Worm (Caenorhabditis elegans) whole organism, L4 larva: ENCODE data around the gene fbxa-60.

Experiments
- F10B5.3 ChIP-seq: sonication (generic microtip); optimal IDR thresholded peaks from 2 replicates; lab custom pipeline; 2016; ENCODE audit warnings: mild to moderate bottlenecking, missing genetic modification characterization, missing compliant biosample characterization
- R02D3.7 ChIP-seq: fragments of 150-350 bp; sonication (generic microtip); optimal IDR thresholded peaks from 3 replicates; lab custom pipeline; 2014; ENCODE audit warnings: missing biosample characterization, missing genetic modification characterization
- Y105C5A.15 ChIP-seq: fragments of 200-800 bp; sonication (Bioruptor generic); IDR thresholded peaks from 2 replicates; pipeline ENCODE4 v1.3.6; 2022; ENCODE audit warnings: missing genetic modification characterization, missing compliant biosample characterization
- Y5F2A.4 ChIP-seq: fragments of 200-800 bp; sonication (Bioruptor generic); optimal IDR thresholded peaks from 2 replicates; lab custom pipeline; 2018; ENCODE audit warnings: mild to moderate bottlenecking, missing genetic modification characterization, missing compliant biosample characterization
- Y75B8A.6 ChIP-seq: fragments of 200-800 bp; sonication (Bioruptor generic); IDR thresholded peaks from 2 replicates; pipeline ENCODE4 v1.3.6; 2022; ENCODE audit warnings: missing genetic modification reagents, missing genetic modification characterization, missing compliant biosample characterization
- ZK546.5 ChIP-seq, 2 experiments: sonication (generic microtip); optimal IDR thresholded peaks; 2 replicates each; lab custom pipeline; 2017; ENCODE audit warnings: missing biosample characterization in 2 of 2, missing genetic modification characterization in 2 of 2
- aha-1 ChIP-seq: fragments of 150-350 bp; peaks from one replicate; lab custom pipeline; 2014; ENCODE audit warnings: missing biosample characterization, missing genetic modification characterization
- ama-1 ChIP-seq: fragments of 150-350 bp; optimal IDR thresholded peaks from 2 replicates; lab custom pipeline; 2014; ENCODE audit warnings: inconsistent platforms, mixed read lengths
- ceh-44 ChIP-seq: fragments of 200-800 bp; sonication (Bioruptor generic); IDR thresholded peaks from 2 replicates; pipeline ENCODE4 v1.3.6; 2022; ENCODE audit warnings: missing genetic modification reagents, missing genetic modification characterization, missing compliant biosample characterization
- cey-2 ChIP-seq: sonication (generic microtip); optimal IDR thresholded peaks from 3 replicates; lab custom pipeline; 2017; ENCODE audit warnings: missing genetic modification characterization, mild to moderate bottlenecking, missing compliant biosample characterization, antibody characterized with exemption, borderline replicate concordance; ENCODE audit not compliant: insufficient read depth
- daf-16 ChIP-seq, 3 experiments: sonication (generic microtip); optimal IDR thresholded peaks; 2 replicates each; lab custom pipeline; 2016 to 2017; ENCODE audit warnings: missing genetic modification characterization in 3 of 3, missing genetic modification reagents in 3 of 3, mild to moderate bottlenecking in 2 of 3, missing compliant biosample characterization in 2 of 3, missing biosample characterization in 1 of 3, moderate library complexity in 1 of 3
- dmd-6 ChIP-seq: fragments of 200-800 bp; sonication (Bioruptor generic); IDR thresholded peaks from 2 replicates; pipeline ENCODE4 v1.3.6; 2022; ENCODE audit warnings: missing genetic modification reagents, missing genetic modification characterization, missing compliant biosample characterization
- dve-1 ChIP-seq: sonication (generic microtip); optimal IDR thresholded peaks from 2 replicates; lab custom pipeline; 2017; ENCODE audit warnings: antibody characterized with exemption, mild to moderate bottlenecking, missing genetic modification characterization, missing compliant biosample characterization; ENCODE audit not compliant: insufficient read depth
- egl-27 ChIP-seq: sonication (generic microtip); optimal IDR thresholded peaks from 3 replicates; lab custom pipeline; 2017; ENCODE audit warnings: missing biosample characterization, missing genetic modification reagents, missing genetic modification characterization
- egl-43 ChIP-seq: fragments of 200-800 bp; sonication (Bioruptor generic); IDR thresholded peaks from 2 replicates; pipeline ENCODE4 v1.3.6; 2022; ENCODE audit warnings: missing genetic modification reagents, missing genetic modification characterization, missing compliant biosample characterization
- gei-8 ChIP-seq: fragments of 200-800 bp; sonication (Bioruptor generic); optimal IDR thresholded peaks from 2 replicates; lab custom pipeline; 2018; ENCODE audit warnings: mild to moderate bottlenecking, missing genetic modification characterization, missing compliant biosample characterization
- hif-1 ChIP-seq, 2 experiments: sonication (generic microtip); optimal IDR thresholded peaks; 2 replicates each; lab custom pipeline; 2016 to 2017; ENCODE audit warnings: missing compliant biosample characterization in 2 of 2, missing genetic modification characterization in 2 of 2, missing genetic modification reagents in 2 of 2, missing genotype in 2 of 2, mild to moderate bottlenecking in 1 of 2
- hlh-30 ChIP-seq: sonication (generic microtip); optimal IDR thresholded peaks from 2 replicates; lab custom pipeline; 2017; ENCODE audit warnings: antibody characterized with exemption, mild to moderate bottlenecking, missing genetic modification characterization, missing compliant biosample characterization; ENCODE audit not compliant: insufficient read depth
- jun-1 ChIP-seq: fragments of 150-350 bp; optimal IDR thresholded peaks from 2 replicates; lab custom pipeline; 2014; ENCODE audit warnings: missing biosample characterization, missing genetic modification reagents, missing genetic modification characterization
- lim-7 ChIP-seq: fragments of 200-800 bp; sonication (Bioruptor generic); IDR thresholded peaks from 2 replicates; pipeline ENCODE4 v1.3.6; 2022; ENCODE audit warnings: missing genetic modification characterization, missing compliant biosample characterization
- lin-1 ChIP-seq: fragments of 200-800 bp; sonication (Bioruptor generic); IDR thresholded peaks from 2 replicates; pipeline ENCODE4 v1.3.6; 2022; ENCODE audit warnings: missing genetic modification reagents, missing genetic modification characterization, missing compliant biosample characterization
- lin-15B ChIP-seq: fragments of 150-350 bp; sonication (generic microtip); optimal IDR thresholded peaks from 3 replicates; lab custom pipeline; 2014; ENCODE audit warnings: missing biosample characterization, missing genetic modification characterization
- lin-29 ChIP-seq: fragments of 200-800 bp; sonication (Bioruptor generic); IDR thresholded peaks from 2 replicates; pipeline ENCODE4 v1.3.6; 2022; ENCODE audit warnings: missing genetic modification reagents, missing genetic modification characterization, missing compliant biosample characterization
- lin-38 ChIP-seq: fragments of 200-800 bp; sonication (Bioruptor generic); IDR thresholded peaks from 2 replicates; pipeline ENCODE4 v1.3.6; 2022; ENCODE audit warnings: missing genetic modification reagents, missing genetic modification characterization, missing compliant biosample characterization
- lsy-2 ChIP-seq, 2 experiments: fragments of 150-350 bp in 1 of 2; sonication (generic microtip) in 1 of 2; optimal IDR thresholded peaks; 2 replicates each; lab custom pipeline; 2014 to 2017; ENCODE audit warnings: missing biosample characterization in 2 of 2, missing genetic modification characterization in 2 of 2
- madf-9 ChIP-seq: fragments of 200-800 bp; sonication (Bioruptor generic); conservative IDR thresholded peaks from 2 replicates; pipeline ENCODE4 v1.3.6; 2022; ENCODE audit warnings: missing genetic modification reagents, missing genetic modification characterization, missing compliant biosample characterization
- mep-1 ChIP-seq: fragments of 150-350 bp; sonication (generic microtip); optimal IDR thresholded peaks from 3 replicates; lab custom pipeline; 2014; ENCODE audit warnings: missing biosample characterization, missing genetic modification characterization
- mes-2 ChIP-seq: sonication (generic microtip); optimal IDR thresholded peaks from 2 replicates; lab custom pipeline; 2016; ENCODE audit warnings: missing genotype, mild to moderate bottlenecking, missing genetic modification characterization, missing compliant biosample characterization; ENCODE audit not compliant: poor library complexity, severe bottlenecking
- mxl-2 ChIP-seq: fragments of 200-800 bp; sonication (Bioruptor generic); conservative IDR thresholded peaks from 2 replicates; pipeline ENCODE4 v1.3.6; 2022; ENCODE audit warnings: missing genetic modification reagents, missing genetic modification characterization, missing compliant biosample characterization
- mxl-3 ChIP-seq: fragments of 200-800 bp; sonication (Bioruptor generic); optimal IDR thresholded peaks from 2 replicates; lab custom pipeline; 2018; ENCODE audit warnings: mild to moderate bottlenecking, missing genetic modification characterization, missing compliant biosample characterization
- nhr-102 ChIP-seq: sonication (generic microtip); optimal IDR thresholded peaks from 2 replicates; lab custom pipeline; 2016; ENCODE audit warnings: mild to moderate bottlenecking, missing genetic modification characterization, moderate library complexity, missing compliant biosample characterization
- nhr-111 ChIP-seq: fragments of 200-800 bp; sonication (Bioruptor generic); optimal IDR thresholded peaks from 2 replicates; lab custom pipeline; 2018; ENCODE audit warnings: mild to moderate bottlenecking, missing genetic modification characterization, missing compliant biosample characterization
- nhr-6 ChIP-seq: fragments of 150-350 bp; optimal IDR thresholded peaks from 2 replicates; lab custom pipeline; 2014; ENCODE audit warnings: missing biosample characterization, missing genetic modification characterization
- nhr-77 ChIP-seq: fragments of 150-350 bp; optimal IDR thresholded peaks from 2 replicates; lab custom pipeline; 2014; ENCODE audit warnings: missing biosample characterization, missing genetic modification characterization
- pha-4 ChIP-seq, 2 experiments: fragments of 150-350 bp in 1 of 2; fragments of 200-800 bp in 1 of 2; sonication (Bioruptor generic) in 1 of 2; IDR thresholded peaks in 1 of 2; optimal IDR thresholded peaks in 1 of 2; 2 replicates each; pipeline versions ENCODE4 v1.3.6 to Lab custom; 2014 to 2022; ENCODE audit warnings: missing genetic modification characterization in 2 of 2, missing genetic modification reagents in 2 of 2, missing biosample characterization in 1 of 2, missing compliant biosample characterization in 1 of 2
- sdz-12 ChIP-seq: fragments of 200-800 bp; sonication (Bioruptor generic); optimal IDR thresholded peaks from 2 replicates; lab custom pipeline; 2018; ENCODE audit warnings: mild to moderate bottlenecking, missing genetic modification characterization, missing compliant biosample characterization
- set-16 ChIP-seq: fragments of 200-800 bp; sonication (Bioruptor generic); IDR thresholded peaks from 2 replicates; pipeline ENCODE4 v1.3.6; 2022; ENCODE audit warnings: missing genetic modification reagents, missing genetic modification characterization, missing compliant biosample characterization
- skn-1 ChIP-seq: fragments of 150-350 bp; optimal IDR thresholded peaks from 2 replicates; lab custom pipeline; 2014; ENCODE audit warnings: missing biosample characterization, missing genetic modification characterization
- spr-3 ChIP-seq: fragments of 200-800 bp; sonication (Bioruptor generic); optimal IDR thresholded peaks from 2 replicates; lab custom pipeline; 2018; ENCODE audit warnings: mild to moderate bottlenecking, missing genetic modification characterization, missing compliant biosample characterization
- tag-97 ChIP-seq: fragments of 200-800 bp; sonication (Bioruptor generic); IDR thresholded peaks from 2 replicates; pipeline ENCODE4 v1.3.6; 2022; ENCODE audit warnings: missing genetic modification characterization, missing compliant biosample characterization
- zip-11 ChIP-seq: fragments of 200-800 bp; sonication (Bioruptor generic); IDR thresholded peaks from 2 replicates; pipeline ENCODE4 v1.3.6; 2022; ENCODE audit warnings: missing genetic modification characterization, missing compliant biosample characterization
- zip-2 ChIP-seq: fragments of 150-350 bp; optimal IDR thresholded peaks from 2 replicates; lab custom pipeline; 2014; ENCODE audit warnings: missing biosample characterization, missing genetic modification characterization
- ztf-7 ChIP-seq: fragments of 150-350 bp; optimal IDR thresholded peaks from 2 replicates; lab custom pipeline; 2014; ENCODE audit warnings: missing biosample characterization, missing genetic modification characterization

The fbxa-60 gene

ce11 chrIII:981960-982359, 35.9 kb upstream of the fbxa-60 start (continued):
- TF ChIP-seq dmd-6 (GFP tag; lab: Robert Waterston, UW) (peak; percentile 29; the same call in 1 of the 2 replicates), cey-2 (tag; lab: Kevin White, UChicago) (no peak), tag-97 (GFP tag; lab: Robert Waterston, UW) (no peak), lin-15B (tag; lab: Kevin White, UChicago) (no peak), nhr-6 (peak; percentile 17), spr-3 (GFP tag; lab: Kevin White, UChicago) (no peak), Y105C5A.15 (GFP tag; lab: Robert Waterston, UW) (no peak), aha-1 (tag; lab: Kevin White, UChicago) (peak; percentile 96), dve-1 (tag; lab: Kevin White, UChicago) (peak; percentile 19)
- TF ChIP-seq, all 104 proteins: peak for 15

ce11 chrIII:978889-979288, 32.8 kb upstream of the fbxa-60 start:
- TF ChIP-seq ztf-7 (tag; lab: Kevin White, UChicago) (no peak), hlh-30 (tag; lab: Kevin White, UChicago) (no peak), F10B5.3 (no peak), R02D3.7 (tag; lab: Kevin White, UChicago) (no peak), lin-29 (no peak), lsy-2 (tag; optimal IDR thresholded peaks at IDR 0.05; lab: Kevin White, UChicago) (no peak), tag-97 (GFP tag; lab: Robert Waterston, UW) (no peak), ama-1 (lab: Kevin White, UChicago) (no peak), mxl-2 (GFP tag; lab: Robert Waterston, UW) (no peak), hif-1 (tag; optimal IDR thresholded peaks at IDR 0.05; lab: Kevin White, UChicago) (no peak), Y75B8A.6 (GFP tag; lab: Robert Waterston, UW) (no peak), mxl-3 (no peak), madf-9 (GFP tag; lab: Robert Waterston, UW) (no peak), mes-2 (tag; lab: Kevin White, UChicago) (peak; percentile 31), zip-11 (GFP tag; lab: Robert Waterston, UW) (no peak), gei-8 (GFP tag; lab: Kevin White, UChicago) (no peak), lim-7 (no peak), ceh-44 (GFP tag; lab: Robert Waterston, UW) (no peak), pha-4 (GFP tag; IDR thresholded peaks at IDR 0.05; lab: Robert Waterston, UW) (0 out of 2 replicates have a peak, but pooled peaks have one; percentile 48), pha-4 (tag; optimal IDR thresholded peaks at IDR 0.05; lab: Kevin White, UChicago) (no peak), nhr-111 (GFP tag; lab: Kevin White, UChicago) (no peak), lin-1 (GFP tag; lab: Robert Waterston, UW) (no peak), egl-43 (GFP tag; lab: Robert Waterston, UW) (peak; percentile 48; the same call in 1 of the 2 replicates), ZK546.5 (tag; optimal IDR thresholded peaks at IDR 0.05; lab: Kevin White, UChicago) (no peak), sdz-12 (GFP tag; lab: Kevin White, UChicago) (no peak), daf-16 (GFP tag; optimal IDR thresholded peaks at IDR 0.05; lab: Kevin White, UChicago) (no peak), daf-16 (tag; optimal IDR thresholded peaks at IDR 0.05; lab: Kevin White, UChicago) (no peak), lin-38 (0 out of 2 replicates have a peak, but pooled peaks have one; percentile 21), skn-1 (tag; lab: Kevin White, UChicago) (no peak), egl-27 (tag; lab: Kevin White, UChicago) (no peak), set-16 (GFP tag; lab: Robert Waterston, UW) (peak; percentile 90), zip-2 (tag; lab: Kevin White, UChicago) (no peak), jun-1 (no peak), Y5F2A.4 (GFP tag; lab: Kevin White, UChicago) (no peak), nhr-77 (tag; lab: Kevin White, UChicago) (no peak), spr-3 (GFP tag; lab: Kevin White, UChicago) (no peak), nhr-6 (no peak), mep-1 (tag; lab: Kevin White, UChicago) (no peak), nhr-102 (tag; lab: Kevin White, UChicago) (no peak)
